Worm (Caenorhabditis elegans) whole organism, L4 larva: ENCODE results near the gene Y102A11A.9.

Experiments used
- Y75B8A.6 ChIP-seq: fragments of 200-800 bp; sonication (Bioruptor generic); IDR thresholded peaks from 2 replicates; pipeline ENCODE4 v1.3.6; 2022; ENCODE audit warnings: missing genetic modification reagents, missing genetic modification characterization, missing compliant biosample characterization
- ZK546.5 ChIP-seq, 2 experiments: sonication (generic microtip); optimal IDR thresholded peaks; 2 replicates each; lab custom pipeline; 2017; ENCODE audit warnings: missing biosample characterization in 2 of 2, missing genetic modification characterization in 2 of 2
- aha-1 ChIP-seq: fragments of 150-350 bp; peaks from one replicate; lab custom pipeline; 2014; ENCODE audit warnings: missing biosample characterization, missing genetic modification characterization
- ama-1 ChIP-seq: fragments of 150-350 bp; optimal IDR thresholded peaks from 2 replicates; lab custom pipeline; 2014; ENCODE audit warnings: inconsistent platforms, mixed read lengths
- arid-1 ChIP-seq: fragments of 200-800 bp; sonication (Bioruptor generic); conservative IDR thresholded peaks from 2 replicates; pipeline ENCODE4 v1.3.6; 2022; ENCODE audit warnings: missing genetic modification reagents, missing genetic modification characterization, missing compliant biosample characterization
- ceh-82 ChIP-seq: sonication (generic microtip); optimal IDR thresholded peaks from 2 replicates; lab custom pipeline; 2017; ENCODE audit warnings: missing biosample characterization, missing genetic modification characterization
- dmd-6 ChIP-seq: fragments of 200-800 bp; sonication (Bioruptor generic); IDR thresholded peaks from 2 replicates; pipeline ENCODE4 v1.3.6; 2022; ENCODE audit warnings: missing genetic modification reagents, missing genetic modification characterization, missing compliant biosample characterization
- hlh-30 ChIP-seq: sonication (generic microtip); optimal IDR thresholded peaks from 2 replicates; lab custom pipeline; 2017; ENCODE audit warnings: antibody characterized with exemption, mild to moderate bottlenecking, missing genetic modification characterization, missing compliant biosample characterization; ENCODE audit not compliant: insufficient read depth
- lin-39 ChIP-seq: fragments of 150-350 bp; optimal IDR thresholded peaks from 2 replicates; lab custom pipeline; 2014; ENCODE audit warnings: missing biosample characterization, missing genetic modification reagents, missing genetic modification characterization
- mes-2 ChIP-seq: sonication (generic microtip); optimal IDR thresholded peaks from 2 replicates; lab custom pipeline; 2016; ENCODE audit warnings: missing genotype, mild to moderate bottlenecking, missing genetic modification characterization, missing compliant biosample characterization; ENCODE audit not compliant: poor library complexity, severe bottlenecking
- nhr-25 ChIP-seq: sonication (generic microtip); optimal IDR thresholded peaks from 2 replicates; lab custom pipeline; 2017; ENCODE audit warnings: missing genetic modification characterization, mild to moderate bottlenecking, missing compliant biosample characterization, antibody characterized with exemption, moderate library complexity, borderline replicate concordance; ENCODE audit not compliant: insufficient read depth
- nhr-76 ChIP-seq: fragments of 150-350 bp; optimal IDR thresholded peaks from 2 replicates; lab custom pipeline; 2014; ENCODE audit warnings: missing biosample characterization, missing genetic modification characterization
- spr-1 ChIP-seq: sonication (generic microtip); optimal IDR thresholded peaks from 2 replicates; lab custom pipeline; 2016; ENCODE audit warnings: mild to moderate bottlenecking, missing genetic modification characterization, missing compliant biosample characterization
- ztf-11 ChIP-seq: fragments of 150-350 bp; optimal IDR thresholded peaks from 2 replicates; lab custom pipeline; 2014; ENCODE audit warnings: missing biosample characterization, missing genetic modification characterization

ce11 chrX:1998825-1999224 is 14.1 kb upstream of the Y102A11A.9 start:
- TF ChIP-seq nhr-76 (no peak), lin-39 (tag; lab: Kevin White, UChicago) (no peak), mes-2 (no peak), Y75B8A.6 (GFP tag; lab: Robert Waterston, UW) (no peak), ceh-82 (tag; lab: Kevin White, UChicago) (no peak), ama-1 (no peak), hlh-30 (tag; lab: Kevin White, UChicago) (no peak), ztf-11 (tag; lab: Kevin White, UChicago) (no peak), ZK546.5 (tag; optimal IDR thresholded peaks at IDR 0.05; lab: Kevin White, UChicago) (no peak), nhr-25 (tag; lab: Kevin White, UChicago) (no peak), arid-1 (GFP tag; lab: Robert Waterston, UW) (no peak), spr-1 (tag; lab: Kevin White, UChicago) (no peak), aha-1 (peak; percentile 35), dmd-6 (no peak)
